Fruit fly (Drosophila melanogaster) whole organism: ENCODE results near the gene orb.

Experiments used
- CG8478 ChIP-seq: fragments of >200 bp; optimal IDR thresholded peaks from 2 replicates; lab custom pipeline; 2018; ENCODE audit warnings: inconsistent platforms
- pan ChIP-seq: fragments of >200 bp; optimal IDR thresholded peaks from 2 replicates; lab custom pipeline; 2017
- psq ChIP-seq: fragments of >200 bp; optimal IDR thresholded peaks from 2 replicates; lab custom pipeline; 2017
- usp ChIP-seq: fragments of >200 bp; optimal IDR thresholded peaks from 2 replicates; lab custom pipeline; 2017; ENCODE audit warnings: missing biosample characterization, missing genetic modification characterization, mixed read lengths

dm6 chr3R:23220239-23221002, 60.2 kb downstream of the orb start:
- no peak for TF ChIP-seq CG8478 (lab: Kevin White, UChicago)
- no peak for TF ChIP-seq usp (GFP tag; lab: Kevin White, UChicago)
- no peak for TF ChIP-seq psq (lab: Kevin White, UChicago)
- TF ChIP-seq pan (lab: Kevin White, UChicago) = no peak
